Worm (Caenorhabditis elegans) whole organism, mixed stage, embryonic: ENCODE data around the gene T21D12.14.

ENCODE experiments used
- ces-1 ChIP-seq: fragments of 150-350 bp; optimal IDR thresholded peaks from 2 replicates; lab custom pipeline; 2014; ENCODE audit warnings: missing biosample characterization, missing genetic modification reagents, missing genetic modification characterization
- elt-1 ChIP-seq: sonication (generic microtip); optimal IDR thresholded peaks from 2 replicates; lab custom pipeline; 2017; ENCODE audit warnings: missing genetic modification characterization, mild to moderate bottlenecking, missing compliant biosample characterization, antibody characterized with exemption, moderate library complexity, borderline replicate concordance; ENCODE audit not compliant: insufficient read depth
- elt-3 ChIP-seq: fragments of 150-350 bp; optimal IDR thresholded peaks from 2 replicates; lab custom pipeline; 2014; ENCODE audit warnings: missing biosample characterization, missing genetic modification characterization
- flh-1 ChIP-seq: fragments of 200-800 bp; sonication (Bioruptor generic); optimal IDR thresholded peaks from 2 replicates; lab custom pipeline; 2018; ENCODE audit warnings: mild to moderate bottlenecking, missing genetic modification characterization, moderate library complexity, missing compliant biosample characterization
- lsy-2 ChIP-seq: fragments of 150-350 bp; optimal IDR thresholded peaks from 2 replicates; lab custom pipeline; 2014; ENCODE audit warnings: missing biosample characterization, missing genetic modification characterization
- mab-5 ChIP-seq: fragments of 150-350 bp; optimal IDR thresholded peaks from 2 replicates; lab custom pipeline; 2014; ENCODE audit warnings: missing biosample characterization, missing genetic modification characterization
- pha-4 ChIP-seq: fragments of 150-350 bp; optimal IDR thresholded peaks from 2 replicates; lab custom pipeline; 2018; ENCODE audit warnings: missing biosample characterization, missing genetic modification reagents, missing genetic modification characterization
- tbx-8 ChIP-seq: fragments of 200-800 bp; sonication (Bioruptor generic); optimal IDR thresholded peaks from 2 replicates; lab custom pipeline; 2018; ENCODE audit warnings: mild to moderate bottlenecking, missing genetic modification characterization, moderate library complexity, missing compliant biosample characterization
- unc-39 ChIP-seq: fragments of 150-350 bp; optimal IDR thresholded peaks from 2 replicates; lab custom pipeline; 2014; ENCODE audit warnings: missing biosample characterization, missing genetic modification characterization
- unc-62 ChIP-seq: fragments of 150-350 bp; optimal IDR thresholded peaks from 2 replicates; lab custom pipeline; 2014; ENCODE audit warnings: missing biosample characterization, missing genetic modification reagents, missing genetic modification characterization
- ztf-11 ChIP-seq: fragments of 150-350 bp; optimal IDR thresholded peaks from 2 replicates; lab custom pipeline; 2014; ENCODE audit warnings: missing biosample characterization, missing genetic modification characterization

DNA sequence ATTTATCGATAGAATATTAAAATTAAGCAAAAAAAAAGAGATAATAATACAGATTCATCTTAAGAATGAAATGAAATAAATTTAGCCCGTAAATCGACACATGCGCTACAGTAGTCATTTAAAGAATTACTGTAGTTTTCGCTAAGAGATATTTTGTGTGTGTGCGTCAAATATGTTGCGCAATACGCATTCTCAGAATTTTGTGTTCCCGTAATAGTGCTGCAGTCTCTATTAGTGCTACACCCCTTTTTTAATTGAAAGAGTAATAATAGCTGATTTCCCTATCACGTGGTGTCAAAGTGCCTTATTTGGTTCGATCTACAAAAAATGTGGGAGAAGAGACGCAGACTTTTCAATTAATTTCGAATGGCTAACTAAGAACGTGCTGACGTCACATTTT, 43.6 kb downstream of the T21D12.14 start:
- TF ChIP-seq ztf-11 (tag; lab: Kevin White, UChicago) (no peak), tbx-8 (GFP tag; lab: Kevin White, UChicago) (no peak), ces-1 (GFP tag; lab: Kevin White, UChicago) (no peak), mab-5 (tag; lab: Kevin White, UChicago) (no peak), flh-1 (no peak), unc-39 (tag; lab: Kevin White, UChicago) (no peak), lsy-2 (tag; lab: Kevin White, UChicago) (no peak), elt-1 (tag; lab: Kevin White, UChicago) (no peak), elt-3 (tag; lab: Kevin White, UChicago) (no peak), pha-4 (no peak), unc-62 (GFP tag; lab: Kevin White, UChicago) (no peak)
